Fruit fly (Drosophila melanogaster) whole organism, prepupa: Measurements from ENCODE around the gene CG43658.

Experiments
- Blimp-1 ChIP-seq: fragments of 200-800 bp; sonication (Bioruptor generic); optimal IDR thresholded peaks from 3 replicates; lab custom pipeline; 2017; ENCODE audit warnings: missing biosample characterization, missing genetic modification characterization, mild to moderate bottlenecking, moderate library complexity, missing genetic modification reagents
- CG10631 ChIP-seq: fragments of 200-800 bp; sonication (Bioruptor generic); optimal IDR thresholded peaks from 2 replicates; lab custom pipeline; 2016; ENCODE audit warnings: missing biosample characterization, missing genetic modification characterization
- CG10669 ChIP-seq: fragments of 200-800 bp; sonication (Bioruptor generic); optimal IDR thresholded peaks from 3 replicates; lab custom pipeline; 2018; ENCODE audit warnings: missing biosample characterization, mild to moderate bottlenecking, missing genetic modification characterization, moderate library complexity
- CG11294 ChIP-seq: fragments of 200-800 bp; sonication (Bioruptor generic); IDR thresholded peaks from 2 replicates; pipeline ENCODE4 v1.3.6; 2022; ENCODE audit warnings: missing biosample characterization, missing genetic modification characterization
- CG11902 ChIP-seq: fragments of 200-800 bp; sonication (Bioruptor generic); optimal IDR thresholded peaks from 3 replicates; lab custom pipeline; 2016; ENCODE audit warnings: missing biosample characterization, missing genetic modification characterization
- CG15336 ChIP-seq: fragments of 200-800 bp; sonication (Bioruptor generic); IDR thresholded peaks from 2 replicates; pipeline ENCODE4 v1.3.6; 2022; ENCODE audit warnings: missing biosample characterization, missing genetic modification characterization
- CG1621 ChIP-seq: fragments of 200-800 bp; sonication (Bioruptor generic); optimal IDR thresholded peaks from 3 replicates; lab custom pipeline; 2018; ENCODE audit warnings: missing biosample characterization, mild to moderate bottlenecking, missing genetic modification characterization
- CG16779 ChIP-seq: fragments of 200-800 bp; sonication (Bioruptor generic); optimal IDR thresholded peaks from 3 replicates; lab custom pipeline; 2017; ENCODE audit warnings: missing biosample characterization, mild to moderate bottlenecking, missing genetic modification characterization
- CG3032 ChIP-seq: fragments of 200-800 bp; optimal IDR thresholded peaks from 2 replicates; lab custom pipeline; 2019; ENCODE audit warnings: missing biosample characterization, mild to moderate bottlenecking, missing genetic modification characterization, moderate library complexity
- CG31627 ChIP-seq: fragments of 200-800 bp; sonication (Bioruptor generic); optimal IDR thresholded peaks from 3 replicates; lab custom pipeline; 2016; ENCODE audit warnings: missing biosample characterization, missing genetic modification characterization
- CG32006 ChIP-seq: fragments of 200-800 bp; sonication (Bioruptor generic); optimal IDR thresholded peaks from 3 replicates; lab custom pipeline; 2017; ENCODE audit warnings: missing biosample characterization, mild to moderate bottlenecking, missing genetic modification characterization
- CG34406 ChIP-seq: fragments of 200-800 bp; sonication (Bioruptor generic); optimal IDR thresholded peaks from 3 replicates; lab custom pipeline; 2016; ENCODE audit warnings: missing biosample characterization, missing genetic modification characterization
- CG3919 ChIP-seq: fragments of 200-800 bp; sonication (Bioruptor generic); optimal IDR thresholded peaks from 3 replicates; lab custom pipeline; 2016; ENCODE audit warnings: missing biosample characterization, missing genetic modification characterization
- CG6163 ChIP-seq: fragments of 200-800 bp; sonication (Bioruptor generic); IDR thresholded peaks from 3 replicates; pipeline ENCODE4 v1.3.6; 2022; ENCODE audit warnings: missing biosample characterization, missing genetic modification characterization
- CG6792 ChIP-seq: fragments of 200-800 bp; sonication (Bioruptor generic); optimal IDR thresholded peaks from 3 replicates; lab custom pipeline; 2016; ENCODE audit warnings: missing biosample characterization, missing genetic modification characterization
- CG6808 ChIP-seq: fragments of 200-800 bp; sonication (Bioruptor generic); optimal IDR thresholded peaks from 3 replicates; lab custom pipeline; 2017; ENCODE audit warnings: missing biosample characterization, missing genetic modification characterization, mild to moderate bottlenecking, moderate library complexity, missing genetic modification reagents
- CG6854 ChIP-seq: fragments of 200-800 bp; sonication (Bioruptor generic); optimal IDR thresholded peaks from 2 replicates; lab custom pipeline; 2017; ENCODE audit warnings: missing biosample characterization, mild to moderate bottlenecking, missing genetic modification characterization
- CG8119 ChIP-seq: fragments of 200-800 bp; sonication (Bioruptor generic); IDR thresholded peaks from 3 replicates; pipeline ENCODE4 v1.3.6; 2022; ENCODE audit warnings: missing biosample characterization, missing genetic modification characterization
- CG8319 ChIP-seq: fragments of 200-800 bp; sonication (Bioruptor generic); optimal IDR thresholded peaks from 3 replicates; lab custom pipeline; 2016; ENCODE audit warnings: missing biosample characterization, missing genetic modification characterization
- CG8632 ChIP-seq: fragments of 200-800 bp; sonication (Bioruptor generic); optimal IDR thresholded peaks from 3 replicates; lab custom pipeline; 2016; ENCODE audit warnings: missing biosample characterization, missing genetic modification characterization
- CG9139 ChIP-seq: fragments of 200-800 bp; sonication (Bioruptor generic); optimal IDR thresholded peaks from 3 replicates; lab custom pipeline; 2017; ENCODE audit warnings: missing biosample characterization, mild to moderate bottlenecking, missing genetic modification characterization
- Eip75B ChIP-seq: fragments of 200-800 bp; sonication (Bioruptor generic); optimal IDR thresholded peaks from 3 replicates; lab custom pipeline; 2016; ENCODE audit warnings: missing biosample characterization, missing genetic modification characterization
- Eip78C ChIP-seq: fragments of 200-800 bp; sonication (Bioruptor generic); peaks from one replicate; lab custom pipeline; 2016; ENCODE audit warnings: missing biosample characterization, missing genetic modification characterization
- Eip93F ChIP-seq: fragments of 200-800 bp; sonication (Bioruptor generic); optimal IDR thresholded peaks from 2 replicates; lab custom pipeline; 2016; ENCODE audit warnings: missing biosample characterization, mild to moderate bottlenecking, missing genetic modification characterization
- Ets21C ChIP-seq: fragments of 200-800 bp; sonication (Bioruptor generic); optimal IDR thresholded peaks from 3 replicates; lab custom pipeline; 2016; ENCODE audit warnings: missing biosample characterization, missing genetic modification characterization
- Gug ChIP-seq: fragments of 200-800 bp; sonication (Bioruptor generic); IDR thresholded peaks from 2 replicates; pipeline ENCODE4 v1.3.6; 2022; ENCODE audit warnings: missing biosample characterization, missing genetic modification characterization
- Hr39 ChIP-seq: fragments of 200-800 bp; sonication (Bioruptor generic); optimal IDR thresholded peaks from 2 replicates; lab custom pipeline; 2016; ENCODE audit warnings: missing biosample characterization, missing genetic modification characterization
- Hr4 ChIP-seq: fragments of 200-800 bp; sonication (Bioruptor generic); optimal IDR thresholded peaks from 3 replicates; lab custom pipeline; 2016; ENCODE audit warnings: missing biosample characterization, missing genetic modification characterization
- Lpt ChIP-seq: fragments of 200-800 bp; sonication (Bioruptor generic); optimal IDR thresholded peaks from 3 replicates; lab custom pipeline; 2016; ENCODE audit warnings: missing biosample characterization, missing genetic modification characterization
- Met ChIP-seq: fragments of 200-800 bp; sonication (Bioruptor generic); optimal IDR thresholded peaks from 3 replicates; lab custom pipeline; 2016; ENCODE audit warnings: missing biosample characterization, missing genetic modification characterization
- OdsH ChIP-seq: fragments of 200-800 bp; sonication (Bioruptor generic); optimal IDR thresholded peaks from 3 replicates; lab custom pipeline; 2016; ENCODE audit warnings: missing biosample characterization, missing genetic modification characterization
- achi ChIP-seq: fragments of 200-800 bp; sonication (Bioruptor generic); optimal IDR thresholded peaks from 3 replicates; lab custom pipeline; 2016; ENCODE audit warnings: missing biosample characterization, missing genetic modification characterization
- acj6 ChIP-seq: fragments of 200-800 bp; sonication (Bioruptor generic); optimal IDR thresholded peaks from 3 replicates; lab custom pipeline; 2016; ENCODE audit warnings: missing biosample characterization, missing genetic modification characterization
- cyc ChIP-seq: fragments of 200-800 bp; sonication (Bioruptor generic); optimal IDR thresholded peaks from 3 replicates; lab custom pipeline; 2016; ENCODE audit warnings: missing biosample characterization, missing genetic modification characterization
- dac ChIP-seq: fragments of 200-800 bp; sonication (Bioruptor generic); optimal IDR thresholded peaks from 2 replicates; lab custom pipeline; 2017; ENCODE audit warnings: missing biosample characterization, mild to moderate bottlenecking, missing genetic modification characterization
- dsx ChIP-seq: fragments of 200-800 bp; optimal IDR thresholded peaks from 3 replicates; lab custom pipeline; 2019; ENCODE audit warnings: missing biosample characterization, mild to moderate bottlenecking, missing genetic modification characterization, moderate library complexity; ENCODE audit not compliant: poor library complexity, severe bottlenecking
- esn ChIP-seq: fragments of 200-800 bp; sonication (Bioruptor generic); optimal IDR thresholded peaks from 2 replicates; lab custom pipeline; 2016; ENCODE audit warnings: missing biosample characterization, mild to moderate bottlenecking, missing genetic modification characterization, moderate library complexity
- fd59A ChIP-seq: fragments of 200-800 bp; sonication (Bioruptor generic); optimal IDR thresholded peaks from 2 replicates; lab custom pipeline; 2017; ENCODE audit warnings: missing biosample characterization, mild to moderate bottlenecking, missing genetic modification characterization, missing genetic modification reagents
- fd85E ChIP-seq: fragments of 200-800 bp; sonication (Bioruptor generic); optimal IDR thresholded peaks from 3 replicates; lab custom pipeline; 2016; ENCODE audit warnings: missing biosample characterization, missing genetic modification characterization
- fkh ChIP-seq: fragments of 200-800 bp; sonication (Bioruptor generic); optimal IDR thresholded peaks from 3 replicates; lab custom pipeline; 2017; ENCODE audit warnings: missing biosample characterization, mild to moderate bottlenecking, missing genetic modification characterization, moderate library complexity
- net ChIP-seq: fragments of 200-800 bp; sonication (Bioruptor generic); optimal IDR thresholded peaks from 3 replicates; lab custom pipeline; 2016; ENCODE audit warnings: missing biosample characterization, missing genetic modification characterization
- pdm3 ChIP-seq: fragments of 200-800 bp; sonication (Bioruptor generic); optimal IDR thresholded peaks from 3 replicates; lab custom pipeline; 2016; ENCODE audit warnings: missing biosample characterization, missing genetic modification characterization
- salr ChIP-seq, 2 experiments: fragments of 200-800 bp; sonication (Bioruptor generic); optimal IDR thresholded peaks; 3 replicates each; lab custom pipeline; 2016 to 2018; ENCODE audit warnings: missing biosample characterization in 2 of 2, missing genetic modification characterization in 2 of 2, mild to moderate bottlenecking in 1 of 2
- spab ChIP-seq: fragments of 200-800 bp; sonication (Bioruptor generic); optimal IDR thresholded peaks from 2 replicates; lab custom pipeline; 2017; ENCODE audit warnings: missing biosample characterization, mild to moderate bottlenecking, missing genetic modification characterization, missing genetic modification reagents
- ss ChIP-seq, 2 experiments: fragments of 200-800 bp; sonication (Bioruptor generic); optimal IDR thresholded peaks; 2 replicates in 1 of 2; 3 replicates in 1 of 2; lab custom pipeline; 2017 to 2018; ENCODE audit warnings: mild to moderate bottlenecking in 2 of 2, missing biosample characterization in 2 of 2, missing genetic modification characterization in 2 of 2, moderate library complexity in 1 of 2
- svp ChIP-seq: fragments of 200-800 bp; sonication (Bioruptor generic); peaks from one replicate; lab custom pipeline; 2016; ENCODE audit warnings: missing biosample characterization, missing genetic modification characterization
- vri ChIP-seq: fragments of 200-800 bp; sonication (Bioruptor generic); optimal IDR thresholded peaks from 3 replicates; lab custom pipeline; 2016; ENCODE audit warnings: missing biosample characterization, mild to moderate bottlenecking, missing genetic modification characterization

CG43658 gene

dm6 chrX:17491184-17491583, 69.8 kb downstream of the CG43658 start (continued):
- TF ChIP-seq Gug, result peak; percentile 88
- peak; percentile 97 for TF ChIP-seq Hr39 (GFP tag; lab: Kevin White, UChicago)
- peak; percentile 89 for TF ChIP-seq OdsH (GFP tag; lab: Kevin White, UChicago)
- TF ChIP-seq esn, result peak; percentile 96
- peak; percentile 89 for TF ChIP-seq achi (GFP tag; lab: Kevin White, UChicago)
- TF ChIP-seq Met (GFP tag; lab: Kevin White, UChicago), result peak; percentile 97
- peak; percentile 90 for TF ChIP-seq CG6792
- peak; percentile 48 for TF ChIP-seq CG16779 (tag; lab: Kevin White, UChicago)
- peak; percentile 82 for TF ChIP-seq CG11902 (GFP tag; lab: Kevin White, UChicago)
- TF ChIP-seq net (GFP tag; lab: Kevin White, UChicago), result peak; percentile 88
- TF ChIP-seq acj6, result peak; percentile 90
- peak; percentile 98 for TF ChIP-seq svp
- peak; percentile 86 for TF ChIP-seq Eip75B (GFP tag; lab: Kevin White, UChicago)
- peak; percentile 66 for TF ChIP-seq fd59A (GFP tag; lab: Kevin White, UChicago)
- TF ChIP-seq CG6854, result peak; percentile 92
- TF ChIP-seq CG10669, result peak; percentile 78
- peak; percentile 59 for TF ChIP-seq CG6808 (GFP tag; lab: Kevin White, UChicago)
- TF ChIP-seq CG11294 (GFP tag; lab: Robert Waterston, UW), result peak; percentile 73

- TF ChIP-seq svp (peak; percentile 97), spab (GFP tag; lab: Kevin White, UChicago) (no peak)
Observed at dm6 chrX:17490462-17490861, 70.5 kb downstream of the CG43658 start.

dm6 chrX:17489853-17490252, 71.1 kb downstream of the CG43658 start:
- TF ChIP-seq Eip75B (GFP tag; lab: Kevin White, UChicago) (peak; percentile 49), ss (GFP tag; optimal IDR thresholded peaks at IDR 0.05; lab: Kevin White, UChicago) (no peak), Hr39 (GFP tag; lab: Kevin White, UChicago) (peak; percentile 85), CG6808 (GFP tag; lab: Kevin White, UChicago) (no peak), CG1621 (no peak), Lpt (GFP tag; lab: Kevin White, UChicago) (no peak), CG8319 (GFP tag; lab: Kevin White, UChicago) (peak; percentile 26), dac (no peak), Blimp-1 (GFP tag; lab: Kevin White, UChicago) (peak; percentile 54), Eip78C (peak; percentile 88), CG34406 (GFP tag; lab: Kevin White, UChicago) (peak; percentile 77), fd59A (GFP tag; lab: Kevin White, UChicago) (peak; percentile 22), CG3919 (peak; percentile 63), dsx (GFP tag; lab: Kevin White, UChicago) (no peak), esn (peak; percentile 84), pdm3 (peak; percentile 50), Ets21C (GFP tag; lab: Kevin White, UChicago) (peak; percentile 76), fkh (no peak), svp (peak; percentile 76), Eip93F (peak; percentile 5), Hr4 (peak; percentile 43), CG8632 (peak; percentile 76), CG3032 (tag; lab: Kevin White, UChicago) (no peak), achi (GFP tag; lab: Kevin White, UChicago) (peak; percentile 55), CG15336 (no peak), vri (GFP tag; lab: Kevin White, UChicago) (peak; percentile 78), Met (GFP tag; lab: Kevin White, UChicago) (peak; percentile 84), CG8119 (GFP tag; lab: Robert Waterston, UW) (peak; percentile 50), CG10631 (GFP tag; lab: Kevin White, UChicago) (peak; percentile 55), cyc (GFP tag; lab: Kevin White, UChicago) (peak; percentile 81), CG32006 (GFP tag; lab: Kevin White, UChicago) (peak; percentile 49), CG6163 (GFP tag; lab: Robert Waterston, UW) (peak; percentile 65; the same call in 2 of the 3 replicates), salr (GFP tag; optimal IDR thresholded peaks at IDR 0.05; lab: Kevin White, UChicago) (no peak), acj6 (peak; percentile 40), net (GFP tag; lab: Kevin White, UChicago) (peak; percentile 47), fd85E (peak; percentile 5), CG31627 (GFP tag; lab: Kevin White, UChicago) (peak; percentile 86), CG9139 (GFP tag; lab: Kevin White, UChicago) (no peak), CG6792 (peak; percentile 75)
